Fruit fly (Drosophila melanogaster): ENCODE data around the gene CG14684.
A peak's percentile ranks its signal among the peaks of the same experiment; 100 is the strongest.

Gene CG14684

DNA sequence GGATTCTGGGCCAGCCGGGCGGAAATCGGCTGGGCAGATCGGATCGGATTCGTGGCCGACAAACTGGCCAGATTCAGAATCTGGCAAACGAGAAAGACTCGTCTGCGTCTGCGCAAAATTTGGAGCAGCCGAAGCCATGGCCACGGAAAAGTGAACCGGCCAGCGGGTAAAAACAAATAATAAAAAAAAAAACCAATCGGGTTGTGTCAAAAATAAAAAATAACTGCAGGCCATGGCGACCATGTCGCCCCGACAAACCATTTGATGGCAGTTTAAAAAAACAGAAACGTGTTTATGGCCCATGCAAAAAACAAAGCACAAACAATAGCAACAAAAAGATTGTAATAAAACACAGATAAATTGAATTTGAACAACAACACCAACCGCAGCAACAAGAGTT is 18.6 kb upstream of the CG14684 start:
- TF ChIP-seq Rel (GFP tag; optimal IDR thresholded peaks at IDR 0.05) (no peak), Rel (tag; optimal IDR thresholded peaks at IDR 0.05) (no peak), tai (GFP tag; optimal IDR thresholded peaks at IDR 0.05) (no peak), sv (GFP tag; optimal IDR thresholded peaks at IDR 0.05) (no peak), OdsH (GFP tag; optimal IDR thresholded peaks at IDR 0.05) (no peak), CG32264 (GFP tag; optimal IDR thresholded peaks at IDR 0.05) (no peak), woc (GFP tag; optimal IDR thresholded peaks at IDR 0.05) (no peak), Hnf4 (GFP tag; optimal IDR thresholded peaks at IDR 0.05) (no peak), Myc (optimal IDR thresholded peaks at IDR 0.05) (no peak), rgr (GFP tag; optimal IDR thresholded peaks at IDR 0.05) (no peak), Sp1 (GFP tag; optimal IDR thresholded peaks at IDR 0.05) (no peak), brk (GFP tag; optimal IDR thresholded peaks at IDR 0.05) (no peak), dmrt93B (GFP tag; optimal IDR thresholded peaks at IDR 0.05) (no peak), Dif (GFP tag; optimal IDR thresholded peaks at IDR 0.05; ENCODE audit: partially characterized antibody) (no peak)

DNA sequence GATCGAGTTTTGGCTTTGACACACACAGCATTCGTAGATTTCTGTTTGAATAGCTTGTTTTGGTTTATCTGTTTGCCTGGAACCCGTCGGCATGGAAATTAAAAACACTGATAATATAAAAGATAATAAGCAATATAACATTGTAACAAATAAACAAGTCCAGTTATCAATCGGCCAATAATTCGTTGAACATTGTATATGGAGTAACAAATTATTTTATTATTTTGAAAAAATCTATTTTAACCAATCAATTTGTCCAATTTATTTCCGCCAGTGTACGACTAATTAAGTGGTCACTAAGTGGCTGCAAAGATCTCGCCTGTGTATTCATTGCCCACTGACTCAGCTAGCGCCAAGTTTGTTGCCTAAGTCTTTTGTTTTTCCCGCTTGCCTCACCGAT is 17.9 kb upstream of the CG14684 start:
- TF ChIP-seq CrebA (GFP tag; optimal IDR thresholded peaks at IDR 0.05; ENCODE audit: borderline replicate concordance) (no peak), Mio (GFP tag; optimal IDR thresholded peaks at IDR 0.05) (no peak), pan (optimal IDR thresholded peaks at IDR 0.05) (no peak), tai (GFP tag; optimal IDR thresholded peaks at IDR 0.05) (no peak), foxo (GFP tag; optimal IDR thresholded peaks at IDR 0.05) (no peak), Dfd (GFP tag; optimal IDR thresholded peaks at IDR 0.05) (no peak), OdsH (GFP tag; optimal IDR thresholded peaks at IDR 0.05) (no peak), Sp1 (GFP tag; optimal IDR thresholded peaks at IDR 0.05) (no peak), woc (GFP tag; optimal IDR thresholded peaks at IDR 0.05) (no peak), jim (GFP tag; optimal IDR thresholded peaks at IDR 0.05) (no peak), Vsx2 (GFP tag; optimal IDR thresholded peaks at IDR 0.05; ENCODE audit: partially characterized antibody) (no peak), Hr78 (GFP tag; optimal IDR thresholded peaks at IDR 0.05) (no peak), Myc (optimal IDR thresholded peaks at IDR 0.05) (no peak), dl (GFP tag; optimal IDR thresholded peaks at IDR 0.05; ENCODE audit: insufficient read depth in 1 of 2, partially characterized antibody in 2 of 2) (no peak), ey (GFP tag; optimal IDR thresholded peaks at IDR 0.05) (no peak)

DNA sequence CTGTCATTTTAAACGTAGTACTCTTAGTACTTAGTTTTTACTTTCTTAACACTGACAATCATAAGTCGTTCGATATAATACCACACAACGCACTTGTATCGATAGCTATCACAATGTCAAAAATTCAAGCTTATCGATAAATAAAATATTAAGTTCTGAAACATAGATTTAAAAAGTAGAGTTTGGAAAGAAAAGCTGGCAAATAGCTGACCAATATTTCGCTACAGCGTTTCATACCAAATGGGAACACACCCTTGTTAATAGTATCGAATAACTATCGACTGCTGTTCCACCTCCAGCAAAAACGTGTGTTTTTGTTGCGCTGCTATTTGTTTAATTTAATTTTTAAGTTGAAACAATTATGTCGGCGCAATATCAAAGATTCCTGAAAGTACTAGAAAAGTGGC is 10.4 kb upstream of the CG14684 start, which contains the start of the genes pug, CG14683 and CG46459:
Gene pug, plus strand, starts transcription at position 164 of the 407 bp plus-strand sequence.
Gene CG14683, plus strand, starts transcription at position 277 of the 407 bp plus-strand sequence.
Gene CG46459, plus strand, starts transcription at position 277 of the 407 bp plus-strand sequence.
- TF ChIP-seq jim (GFP tag; optimal IDR thresholded peaks at IDR 0.05) (no peak), CG32264 (GFP tag; optimal IDR thresholded peaks at IDR 0.05) (no peak), dsf (GFP tag; optimal IDR thresholded peaks at IDR 0.05; ENCODE audit: borderline replicate concordance) (no peak), OdsH (GFP tag; optimal IDR thresholded peaks at IDR 0.05) (peak; percentile 8), woc (GFP tag; optimal IDR thresholded peaks at IDR 0.05) (no peak), Sp1 (GFP tag; optimal IDR thresholded peaks at IDR 0.05) (no peak), brk (GFP tag; optimal IDR thresholded peaks at IDR 0.05) (no peak), Rel (GFP tag; optimal IDR thresholded peaks at IDR 0.05) (no peak), Rel (tag; optimal IDR thresholded peaks at IDR 0.05) (peak; percentile 34), foxo (GFP tag; optimal IDR thresholded peaks at IDR 0.05) (peak in 1 of 2 experiments; percentile 63), Hr83 (GFP tag; optimal IDR thresholded peaks at IDR 0.05; ENCODE audit: poor library complexity, severe bottlenecking) (peak; percentile 11), Abd-B (GFP tag; optimal IDR thresholded peaks at IDR 0.05) (no peak), Jra (GFP tag; optimal IDR thresholded peaks at IDR 0.05) (peak; percentile 55), CG9705 (GFP tag; optimal IDR thresholded peaks at IDR 0.05) (no peak), sv (GFP tag; optimal IDR thresholded peaks at IDR 0.05) (peak; percentile 40), dmrt93B (GFP tag; optimal IDR thresholded peaks at IDR 0.05) (no peak), h (GFP tag; optimal IDR thresholded peaks at IDR 0.05) (peak; percentile 73), N (GFP tag; optimal IDR thresholded peaks at IDR 0.05) (no peak), psq (GFP tag; optimal IDR thresholded peaks at IDR 0.05) (no peak), Dfd (GFP tag; optimal IDR thresholded peaks at IDR 0.05) (no peak), pan (optimal IDR thresholded peaks at IDR 0.05) (no peak), Hnf4 (GFP tag; optimal IDR thresholded peaks at IDR 0.05) (no peak), tai (GFP tag; optimal IDR thresholded peaks at IDR 0.05) (no peak), fru (GFP tag; optimal IDR thresholded peaks at IDR 0.05) (peak; percentile 49), rgr (GFP tag; optimal IDR thresholded peaks at IDR 0.05) (peak; percentile 33), Hr78 (GFP tag; optimal IDR thresholded peaks at IDR 0.05) (no peak), lola (GFP tag; optimal IDR thresholded peaks at IDR 0.05) (no peak), Myc (optimal IDR thresholded peaks at IDR 0.05) (peak; percentile 31), sage (GFP tag; optimal IDR thresholded peaks at IDR 0.05) (no peak), CrebA (GFP tag; optimal IDR thresholded peaks at IDR 0.05; ENCODE audit: borderline replicate concordance) (no peak), GATAd (GFP tag; optimal IDR thresholded peaks at IDR 0.05) (peak; percentile 26), Dif (GFP tag; optimal IDR thresholded peaks at IDR 0.05; ENCODE audit: partially characterized antibody) (no peak), dl (GFP tag; optimal IDR thresholded peaks at IDR 0.05; ENCODE audit: insufficient read depth in 1 of 2, partially characterized antibody in 2 of 2) (no peak), HLH106 (tag; optimal IDR thresholded peaks at IDR 0.05) (peak; percentile 46), Mio (GFP tag; optimal IDR thresholded peaks at IDR 0.05) (no peak), usp (GFP tag; optimal IDR thresholded peaks at IDR 0.05) (no peak), Vsx2 (GFP tag; optimal IDR thresholded peaks at IDR 0.05; ENCODE audit: partially characterized antibody) (no peak), ey (GFP tag; optimal IDR thresholded peaks at IDR 0.05) (peak; percentile 32), br (GFP tag; optimal IDR thresholded peaks at IDR 0.05) (peak; percentile 15)

Measured in whole organism, wandering third instar larva.